Fruit fly (Drosophila melanogaster) whole organism, embryonic: ENCODE measurements around the gene CG7551.
A peak's percentile ranks its signal among the peaks of the same experiment; 100 is the strongest.

Source experiments
- lov ChIP-seq, 2 experiments: fragments of 200-800 bp in 1 of 2; fragments of >200 bp in 1 of 2; sonication (Bioruptor generic) in 1 of 2; IDR thresholded peaks in 1 of 2; optimal IDR thresholded peaks in 1 of 2; 2 replicates in 1 of 2; 3 replicates in 1 of 2; pipeline versions ENCODE4 v1.3.6 to Lab custom; 2017 to 2022; ENCODE audit warnings: missing biosample characterization in 1 of 2, missing genetic modification characterization in 1 of 2
- prd ChIP-seq, 3 experiments: fragments of >200 bp in 2 of 3; fragments of 200-800 bp in 1 of 3; sonication (Bioruptor generic) in 1 of 3; optimal IDR thresholded peaks in 2 of 3; IDR thresholded peaks in 1 of 3; 2 replicates in 2 of 3; 3 replicates in 1 of 3; pipeline versions ENCODE4 v1.3.6 to Lab custom; 2017 to 2022; ENCODE audit warnings: missing biosample characterization in 1 of 3, missing genetic modification characterization in 1 of 3
- sc ChIP-seq, 3 experiments: fragments of >200 bp in 2 of 3; fragments of 200-800 bp in 1 of 3; sonication (Bioruptor generic) in 1 of 3; optimal IDR thresholded peaks; 2 replicates in 2 of 3; 3 replicates in 1 of 3; lab custom pipeline; 2017; ENCODE audit warnings: mild to moderate bottlenecking in 1 of 3, missing biosample characterization in 1 of 3, missing genetic modification characterization in 1 of 3, missing genetic modification reagents in 1 of 3
- sens-2 ChIP-seq: fragments of 200-800 bp; sonication (Bioruptor generic); IDR thresholded peaks from 2 replicates; pipeline ENCODE4 v1.3.6; 2022; ENCODE audit warnings: missing biosample characterization, missing genetic modification characterization
- trem ChIP-seq: fragments of 200-800 bp; optimal IDR thresholded peaks from 3 replicates; lab custom pipeline; 2019; ENCODE audit warnings: missing biosample characterization, mild to moderate bottlenecking, missing genetic modification characterization, moderate library complexity

dm6 chr3L:11431926-11432323, 26.4 kb upstream of the CG7551 start:
- TF ChIP-seq prd (optimal IDR thresholded peaks at IDR 0.05; lab: Kevin White, UChicago) = no peak
- no peak for TF ChIP-seq prd (GFP tag; IDR thresholded peaks at IDR 0.05; lab: Robert Waterston, UW)
- no peak for TF ChIP-seq sc (optimal IDR thresholded peaks at IDR 0.05; lab: Kevin White, UChicago)
- TF ChIP-seq sc (GFP tag; optimal IDR thresholded peaks at IDR 0.05; lab: Kevin White, UChicago) = no peak
- no peak for TF ChIP-seq trem (tag; lab: Kevin White, UChicago)
- TF ChIP-seq lov (optimal IDR thresholded peaks at IDR 0.05; lab: Kevin White, UChicago) = no peak
- 0 out of 3 replicates have a peak, but pooled peaks have one; percentile 52 for TF ChIP-seq lov (GFP tag; IDR thresholded peaks at IDR 0.05; lab: Robert Waterston, UW)
- no peak for TF ChIP-seq sens-2 (GFP tag; lab: Robert Waterston, UW)
